Worm (Caenorhabditis elegans) whole organism, mixed stage, embryonic: ENCODE measurements around the gene str-57.
"Not testable (repeated sequence)": the region's sequence is repeated elsewhere in the genome, so short reads cannot be mapped to it uniquely, and the experiment has no call there.

Experiments
- M03D4.4 ChIP-seq: sonication (generic microtip); optimal IDR thresholded peaks from 2 replicates; lab custom pipeline; 2017; ENCODE audit warnings: mild to moderate bottlenecking, missing genetic modification characterization, missing compliant biosample characterization
- bed-3 ChIP-seq: fragments of 200-800 bp; sonication (Bioruptor generic); optimal IDR thresholded peaks from 3 replicates; lab custom pipeline; 2018; ENCODE audit warnings: mild to moderate bottlenecking, missing genetic modification characterization, moderate library complexity, missing compliant biosample characterization
- blmp-1 ChIP-seq: fragments of 150-350 bp; optimal IDR thresholded peaks from 2 replicates; lab custom pipeline; 2014; ENCODE audit warnings: missing biosample characterization, missing genetic modification characterization
- ceh-39 ChIP-seq: fragments of 150-350 bp; optimal IDR thresholded peaks from 2 replicates; lab custom pipeline; 2014; ENCODE audit warnings: missing biosample characterization, missing genetic modification characterization
- ceh-83 ChIP-seq: fragments of 200-800 bp; sonication (Bioruptor generic); optimal IDR thresholded peaks from 2 replicates; lab custom pipeline; 2018; ENCODE audit warnings: mild to moderate bottlenecking, missing genetic modification characterization, missing compliant biosample characterization
- ces-1 ChIP-seq: fragments of 150-350 bp; optimal IDR thresholded peaks from 2 replicates; lab custom pipeline; 2014; ENCODE audit warnings: missing biosample characterization, missing genetic modification reagents, missing genetic modification characterization
- cnd-1 ChIP-seq: fragments of 200-800 bp; sonication (Bioruptor generic); optimal IDR thresholded peaks from 2 replicates; lab custom pipeline; 2018; ENCODE audit warnings: mild to moderate bottlenecking, missing genetic modification characterization, missing compliant biosample characterization
- drap-1 ChIP-seq: fragments of 200-800 bp; sonication (Bioruptor generic); optimal IDR thresholded peaks from 3 replicates; lab custom pipeline; 2018; ENCODE audit warnings: mild to moderate bottlenecking, missing genetic modification characterization, missing compliant biosample characterization
- elt-1 ChIP-seq: sonication (generic microtip); optimal IDR thresholded peaks from 2 replicates; lab custom pipeline; 2017; ENCODE audit warnings: missing genetic modification characterization, mild to moderate bottlenecking, missing compliant biosample characterization, antibody characterized with exemption, moderate library complexity, borderline replicate concordance; ENCODE audit not compliant: insufficient read depth
- elt-3 ChIP-seq: fragments of 150-350 bp; optimal IDR thresholded peaks from 2 replicates; lab custom pipeline; 2014; ENCODE audit warnings: missing biosample characterization, missing genetic modification characterization
- ham-2 ChIP-seq: fragments of 200-800 bp; sonication (Bioruptor generic); optimal IDR thresholded peaks from 2 replicates; lab custom pipeline; 2018; ENCODE audit warnings: mild to moderate bottlenecking, missing genetic modification characterization, missing compliant biosample characterization
- hlh-1 ChIP-seq: fragments of 150-350 bp; optimal IDR thresholded peaks from 2 replicates; lab custom pipeline; 2014; ENCODE audit warnings: missing biosample characterization, missing genetic modification reagents, missing genetic modification characterization
- lin-13 ChIP-seq: fragments of 150-350 bp; optimal IDR thresholded peaks from 2 replicates; lab custom pipeline; 2014; ENCODE audit warnings: missing biosample characterization, missing genetic modification characterization
- lin-32 ChIP-seq: fragments of 200-800 bp; sonication (Bioruptor generic); optimal IDR thresholded peaks from 2 replicates; lab custom pipeline; 2018; ENCODE audit warnings: mild to moderate bottlenecking, missing genetic modification characterization, missing compliant biosample characterization
- lsy-2 ChIP-seq: fragments of 150-350 bp; optimal IDR thresholded peaks from 2 replicates; lab custom pipeline; 2014; ENCODE audit warnings: missing biosample characterization, missing genetic modification characterization
- mep-1 ChIP-seq: fragments of 150-350 bp; optimal IDR thresholded peaks from 2 replicates; lab custom pipeline; 2017; ENCODE audit warnings: missing biosample characterization, missing genetic modification reagents, missing genetic modification characterization, inconsistent platforms
- mls-2 ChIP-seq: sonication (generic microtip); optimal IDR thresholded peaks from 2 replicates; lab custom pipeline; 2016; ENCODE audit warnings: mild to moderate bottlenecking, missing genetic modification characterization, moderate library complexity, missing compliant biosample characterization
- nhr-2 ChIP-seq: fragments of 150-350 bp; optimal IDR thresholded peaks from 2 replicates; lab custom pipeline; 2014; ENCODE audit warnings: missing biosample characterization, missing genetic modification characterization
- nhr-237 ChIP-seq: fragments of 150-350 bp; optimal IDR thresholded peaks from 2 replicates; lab custom pipeline; 2014; ENCODE audit warnings: missing biosample characterization, missing genetic modification characterization
- nhr-28 ChIP-seq: fragments of 150-350 bp; optimal IDR thresholded peaks from 2 replicates; lab custom pipeline; 2014; ENCODE audit warnings: missing biosample characterization, missing genetic modification characterization
- nhr-76 ChIP-seq: sonication (generic microtip); optimal IDR thresholded peaks from 2 replicates; lab custom pipeline; 2017; ENCODE audit warnings: missing biosample characterization, missing genetic modification characterization
- pha-4 ChIP-seq: fragments of 150-350 bp; optimal IDR thresholded peaks from 2 replicates; lab custom pipeline; 2018; ENCODE audit warnings: missing biosample characterization, missing genetic modification reagents, missing genetic modification characterization
- sem-2 ChIP-seq: fragments of 200-800 bp; sonication (Bioruptor generic); optimal IDR thresholded peaks from 2 replicates; lab custom pipeline; 2018; ENCODE audit warnings: mild to moderate bottlenecking, missing genetic modification characterization, missing compliant biosample characterization
- snpc-4 ChIP-seq: fragments of 150-350 bp; optimal IDR thresholded peaks from 2 replicates; lab custom pipeline; 2014; ENCODE audit warnings: missing biosample characterization, missing genetic modification characterization
- sptf-1 ChIP-seq: sonication (generic microtip); optimal IDR thresholded peaks from 2 replicates; lab custom pipeline; 2017; ENCODE audit warnings: mild to moderate bottlenecking, missing genetic modification characterization, moderate library complexity, missing compliant biosample characterization
- tbx-8 ChIP-seq: fragments of 200-800 bp; sonication (Bioruptor generic); optimal IDR thresholded peaks from 2 replicates; lab custom pipeline; 2018; ENCODE audit warnings: mild to moderate bottlenecking, missing genetic modification characterization, moderate library complexity, missing compliant biosample characterization
- unc-120 ChIP-seq: sonication (generic microtip); optimal IDR thresholded peaks from 2 replicates; lab custom pipeline; 2017; ENCODE audit warnings: missing genetic modification characterization, missing compliant biosample characterization; ENCODE audit not compliant: poor library complexity, severe bottlenecking
- unc-62 ChIP-seq: fragments of 150-350 bp; optimal IDR thresholded peaks from 2 replicates; lab custom pipeline; 2014; ENCODE audit warnings: missing biosample characterization, missing genetic modification reagents, missing genetic modification characterization
- zip-8 ChIP-seq: fragments of 150-350 bp; optimal IDR thresholded peaks from 2 replicates; lab custom pipeline; 2014; ENCODE audit warnings: missing biosample characterization, missing genetic modification characterization
- ztf-11 ChIP-seq: fragments of 150-350 bp; optimal IDR thresholded peaks from 2 replicates; lab custom pipeline; 2014; ENCODE audit warnings: missing biosample characterization, missing genetic modification characterization

Gene str-57

DNA sequence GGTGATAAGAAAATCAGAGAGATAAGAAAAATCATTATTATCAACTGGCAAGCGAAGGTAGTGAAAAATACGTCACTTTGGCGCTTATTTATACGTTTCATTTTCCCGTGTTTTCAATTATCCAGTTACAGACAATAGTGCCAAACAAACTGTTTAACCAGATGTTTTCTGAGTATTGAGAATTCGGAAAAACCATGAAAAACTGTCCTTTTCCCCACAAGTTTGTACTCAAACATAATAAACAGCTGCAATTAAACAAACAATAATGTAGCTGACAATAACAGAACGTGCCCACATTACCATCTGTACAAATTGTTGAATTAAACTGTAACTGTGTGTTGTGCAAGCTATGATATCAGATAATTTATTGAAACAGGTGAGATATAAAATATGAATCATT lies 35.1 kb downstream of the str-57 start, which contains the start of the genes F35E8.1 and F35E8.2:
Gene F35E8.1 (minus strand): TSS at position 101 of the 400 bp plus-strand sequence.
Gene F35E8.2 (plus strand): TSS at position 132 of the 400 bp plus-strand sequence.
- TF ChIP-seq nhr-237; M03D4.4 (tag; lab: Kevin White, UChicago); hlh-1 (tag; lab: Kevin White, UChicago): not testable (repeated sequence)

DNA sequence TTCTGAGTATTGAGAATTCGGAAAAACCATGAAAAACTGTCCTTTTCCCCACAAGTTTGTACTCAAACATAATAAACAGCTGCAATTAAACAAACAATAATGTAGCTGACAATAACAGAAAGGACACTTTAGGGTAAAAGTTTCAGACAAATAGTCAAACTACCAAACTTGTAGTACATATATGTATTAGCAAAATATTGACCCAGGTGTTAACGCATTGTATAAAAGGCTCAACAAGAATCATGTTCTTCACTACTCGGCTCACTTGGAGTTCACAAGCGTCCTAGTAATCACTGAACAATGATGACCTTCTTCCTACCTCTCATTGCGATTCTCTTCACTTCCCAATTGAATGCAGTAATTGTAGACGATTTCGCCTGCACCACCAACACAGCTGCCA lies 41.4 kb downstream of the str-57 start, which contains the start of gene F35E8.6:
Gene F35E8.6 (plus strand): TSS at position 301 of the 400 bp plus-strand sequence.
- TF ChIP-seq lsy-2 (tag; lab: Kevin White, UChicago) (no peak), lin-32 (GFP tag; lab: Kevin White, UChicago) (no peak), ham-2 (GFP tag; lab: Kevin White, UChicago) (no peak), mep-1 (tag; lab: Kevin White, UChicago) (no peak), mls-2 (no peak), elt-1 (tag; lab: Kevin White, UChicago) (no peak), bed-3 (GFP tag; lab: Kevin White, UChicago) (no peak), nhr-28 (tag; lab: Kevin White, UChicago) (no peak), zip-8 (no peak), lin-13 (tag; lab: Kevin White, UChicago) (no peak), sem-2 (no peak)
- TF ChIP-seq, all 35 proteins: peak for 0

- TF ChIP-seq cnd-1 (tag; lab: Kevin White, UChicago): no peak
Measured at ce11 chrV:15912677-15913076, 42.2 kb downstream of the str-57 start.

DNA sequence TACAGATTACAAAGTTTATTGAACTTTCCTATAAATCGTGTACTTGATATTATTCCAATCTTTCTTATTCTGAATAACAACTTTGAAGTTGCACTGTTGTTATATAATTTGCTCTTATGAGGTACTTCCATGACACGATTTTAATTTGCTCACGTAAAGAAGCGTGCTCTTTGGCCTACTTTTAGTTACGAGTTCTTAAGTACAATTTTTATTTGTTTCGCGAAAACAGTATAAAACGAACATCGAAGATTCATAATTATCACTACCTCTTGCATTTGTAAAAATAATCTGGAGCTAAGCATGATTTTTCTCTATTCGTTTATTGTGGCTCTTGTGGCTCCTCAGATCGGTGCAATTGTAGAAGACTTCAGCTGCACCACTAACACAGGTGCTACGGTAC lies 43.3 kb downstream of the str-57 start, which contains the start of gene F35E8.7:
Gene F35E8.7 (plus strand): TSS at position 301 of the 400 bp plus-strand sequence.
- TF ChIP-seq M03D4.4 (tag; lab: Kevin White, UChicago) (no peak), mep-1 (tag; lab: Kevin White, UChicago) (no peak), pha-4 (tag; lab: Kevin White, UChicago) (no peak), unc-120 (tag; lab: Kevin White, UChicago) (no peak), nhr-237 (no peak), nhr-2 (tag; lab: Kevin White, UChicago) (no peak), zip-8 (no peak), drap-1 (GFP tag; lab: Kevin White, UChicago) (no peak), elt-3 (tag; lab: Kevin White, UChicago) (no peak), ces-1 (GFP tag; lab: Kevin White, UChicago) (no peak)

DNA sequence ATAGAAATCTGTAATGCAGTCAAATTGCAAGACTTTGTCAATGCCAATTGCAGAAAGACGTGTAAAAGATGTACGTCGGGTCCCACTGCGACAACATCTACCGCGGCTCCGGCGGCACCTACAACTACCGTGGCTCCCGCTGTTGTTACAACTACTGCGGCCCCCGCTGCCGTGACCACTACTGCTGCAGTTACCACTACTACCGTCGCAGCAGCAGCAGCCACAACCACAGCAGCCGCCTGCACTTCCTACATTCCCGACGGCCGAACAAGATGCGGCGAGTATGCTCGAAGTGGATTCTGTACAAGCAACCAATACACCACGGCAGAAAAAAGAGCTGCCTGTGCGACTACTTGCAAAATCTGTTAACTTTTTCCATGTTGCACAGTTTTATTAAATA lies 44.3 kb downstream of the str-57 start:
- no peak for TF ChIP-seq hlh-1 (tag; lab: Kevin White, UChicago)
- peak; percentile 32 for TF ChIP-seq drap-1 (GFP tag; lab: Kevin White, UChicago)

- TF ChIP-seq unc-62 (GFP tag; lab: Kevin White, UChicago): no peak
- no peak for TF ChIP-seq lsy-2 (tag; lab: Kevin White, UChicago)
- TF ChIP-seq ceh-83: no peak
- TF ChIP-seq mls-2: no peak
- TF ChIP-seq lin-13 (tag; lab: Kevin White, UChicago): no peak
- TF ChIP-seq nhr-28 (tag; lab: Kevin White, UChicago): no peak
- TF ChIP-seq nhr-2 (tag; lab: Kevin White, UChicago): no peak
- TF ChIP-seq blmp-1 (tag; lab: Kevin White, UChicago): no peak
- no peak for TF ChIP-seq pha-4 (tag; lab: Kevin White, UChicago)
- no peak for TF ChIP-seq sptf-1
- TF ChIP-seq ztf-11 (tag; lab: Kevin White, UChicago): no peak
- TF ChIP-seq ham-2 (GFP tag; lab: Kevin White, UChicago): no peak
- TF ChIP-seq ces-1 (GFP tag; lab: Kevin White, UChicago): no peak
- TF ChIP-seq nhr-76 (tag; lab: Kevin White, UChicago): no peak
- no peak for TF ChIP-seq zip-8
- TF ChIP-seq tbx-8: no peak
- TF ChIP-seq hlh-1 (tag; lab: Kevin White, UChicago): no peak
- TF ChIP-seq sem-2: no peak
- no peak for TF ChIP-seq ceh-39 (tag; lab: Kevin White, UChicago)
- no peak for TF ChIP-seq snpc-4 (tag; lab: Kevin White, UChicago)
Measured at ce11 chrV:15915307-15915706, 44.9 kb downstream of the str-57 start.
